Worm (Caenorhabditis elegans): Measurements from ENCODE around the gene srd-1.

ce11 chrII:10203067-10203466 is 20.5 kb upstream of the srd-1 start:
- TF ChIP-seq F57C9.4 (tag; optimal IDR thresholded peaks at IDR 0.05) (no peak), sdz-38 (tag; optimal IDR thresholded peaks at IDR 0.05) (no peak), B0261.1 (tag; optimal IDR thresholded peaks at IDR 0.05) (no peak), ama-1 (optimal IDR thresholded peaks at IDR 0.05) (no peak), ama-1 (GFP tag; optimal IDR thresholded peaks at IDR 0.05) (no peak), lin-54 (GFP tag; optimal IDR thresholded peaks at IDR 0.05) (no peak), ztf-18 (tag; optimal IDR thresholded peaks at IDR 0.05) (no peak), aptf-3 (GFP tag; IDR thresholded peaks at IDR 0.05) (no peak), gei-17 (GFP tag; optimal IDR thresholded peaks at IDR 0.05) (no peak)

Data from whole organism, young adult.